Worm (Caenorhabditis elegans) whole organism, mixed stage, embryonic: ENCODE results near the gene irld-11.

Experiments
- elt-3 ChIP-seq: fragments of 150-350 bp; optimal IDR thresholded peaks from 2 replicates; lab custom pipeline; 2014; ENCODE audit warnings: missing biosample characterization, missing genetic modification characterization
- flh-1 ChIP-seq: fragments of 200-800 bp; sonication (Bioruptor generic); optimal IDR thresholded peaks from 2 replicates; lab custom pipeline; 2018; ENCODE audit warnings: mild to moderate bottlenecking, missing genetic modification characterization, moderate library complexity, missing compliant biosample characterization
- lsy-2 ChIP-seq: fragments of 150-350 bp; optimal IDR thresholded peaks from 2 replicates; lab custom pipeline; 2014; ENCODE audit warnings: missing biosample characterization, missing genetic modification characterization
- mep-1 ChIP-seq: fragments of 150-350 bp; optimal IDR thresholded peaks from 2 replicates; lab custom pipeline; 2017; ENCODE audit warnings: missing biosample characterization, missing genetic modification reagents, missing genetic modification characterization, inconsistent platforms
- nhr-12 ChIP-seq: fragments of 150-350 bp; optimal IDR thresholded peaks from 2 replicates; lab custom pipeline; 2014; ENCODE audit warnings: missing biosample characterization, missing genetic modification characterization
- pha-4 ChIP-seq: fragments of 150-350 bp; optimal IDR thresholded peaks from 2 replicates; lab custom pipeline; 2018; ENCODE audit warnings: missing biosample characterization, missing genetic modification reagents, missing genetic modification characterization
- snpc-4 ChIP-seq: fragments of 150-350 bp; optimal IDR thresholded peaks from 2 replicates; lab custom pipeline; 2014; ENCODE audit warnings: missing biosample characterization, missing genetic modification characterization

ce11 chrV:1643886-1644285, 11.1 kb upstream of the irld-11 start, which contains the start of gene alh-2:
- TF ChIP-seq elt-3 (tag; lab: Kevin White, UChicago) (no peak), flh-1 (GFP tag; lab: Kevin White, UChicago) (no peak), snpc-4 (tag; lab: Kevin White, UChicago) (no peak), mep-1 (no peak), nhr-12 (no peak), pha-4 (tag; lab: Kevin White, UChicago) (no peak), lsy-2 (tag; lab: Kevin White, UChicago) (no peak)
